Fruit fly (Drosophila melanogaster): Measurements from ENCODE around the gene GILT2.

Gene GILT2

DNA sequence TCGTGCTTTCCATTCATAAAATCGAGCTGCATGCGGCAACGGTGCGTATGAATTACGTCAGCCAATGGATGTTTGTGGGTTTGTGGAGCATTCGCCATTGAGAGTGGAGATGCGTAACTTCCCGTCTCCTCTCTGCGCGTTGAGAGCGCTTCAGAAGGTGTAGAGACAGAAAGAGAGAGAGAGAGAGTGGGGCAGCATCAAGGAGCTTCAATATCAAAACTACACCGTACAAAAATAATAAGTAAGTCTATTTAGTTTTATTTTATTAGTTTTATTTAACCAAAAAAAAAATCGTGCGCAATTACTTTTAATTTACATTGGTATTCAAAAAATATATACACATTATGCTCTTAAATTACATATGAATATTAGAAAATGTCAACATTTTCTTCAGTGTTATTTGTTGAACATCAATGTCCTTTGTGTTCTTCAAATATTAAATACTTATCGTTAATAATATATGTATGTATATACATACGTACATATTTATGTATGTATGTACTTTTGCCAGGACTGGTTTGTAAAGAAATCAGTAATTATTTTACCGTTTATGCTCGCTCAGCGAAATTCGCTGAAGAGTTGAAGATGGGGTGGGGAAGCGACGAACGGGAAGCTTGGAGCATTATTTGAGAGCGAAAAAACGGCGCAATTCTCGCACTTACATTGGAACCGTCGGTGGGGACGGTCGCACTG, 44.1 kb downstream of the GILT2 start, which contains the start of gene CG10365 (continued):
- TF ChIP-seq E2f1 (GFP tag; IDR thresholded peaks at IDR 0.05) (peak; percentile 86), CG18599 (GFP tag; optimal IDR thresholded peaks at IDR 0.05) (peak; percentile 95), Oaz (GFP tag; IDR thresholded peaks at IDR 0.05) (peak; percentile 67), Hsf (GFP tag; optimal IDR thresholded peaks at IDR 0.05) (peak; percentile 38), vvl (GFP tag; IDR thresholded peaks at IDR 0.05) (peak; percentile 93), CG9932 (GFP tag; IDR thresholded peaks at IDR 0.05) (peak; percentile 67), cad (GFP tag; optimal IDR thresholded peaks at IDR 0.05) (no peak), CG13894 (tag; optimal IDR thresholded peaks at IDR 0.05) (peak; percentile 86), eve (GFP tag; optimal IDR thresholded peaks at IDR 0.05) (peak in 1 of 2 experiments; percentile 78), CG14710 (tag; optimal IDR thresholded peaks at IDR 0.05) (peak; percentile 67), Bdp1 (GFP tag; optimal IDR thresholded peaks at IDR 0.05) (no peak), CG31224 (GFP tag; IDR thresholded peaks at IDR 0.05) (no peak), CG32772 (GFP tag; IDR thresholded peaks at IDR 0.05) (peak; percentile 85), scrt (GFP tag; optimal IDR thresholded peaks at IDR 0.05) (peak; percentile 81), sug (tag; optimal IDR thresholded peaks at IDR 0.05) (peak; percentile 36), CG10462 (GFP tag; optimal IDR thresholded peaks at IDR 0.05) (peak; percentile 55), sens (GFP tag) (peak; percentile 57), CG31441 (GFP tag; IDR thresholded peaks at IDR 0.05) (peak; percentile 93), Side (GFP tag; optimal IDR thresholded peaks at IDR 0.05) (no peak), zen2 (GFP tag; IDR thresholded peaks at IDR 0.05; ENCODE audit: partially characterized antibody) (no peak), CG15073 (GFP tag; optimal IDR thresholded peaks at IDR 0.05) (no peak), repo (GFP tag; optimal IDR thresholded peaks at IDR 0.05) (no peak), toy (GFP tag; IDR thresholded peaks at IDR 0.05) (no peak), bsh (GFP tag; optimal IDR thresholded peaks at IDR 0.05) (peak; percentile 16 to 77), gem (tag; optimal IDR thresholded peaks at IDR 0.05) (peak; percentile 96), tup (GFP tag; optimal IDR thresholded peaks at IDR 0.05) (no peak), psq (GFP tag; optimal IDR thresholded peaks at IDR 0.05) (peak; percentile 52), TFAM (GFP tag; optimal IDR thresholded peaks at IDR 0.05) (peak; percentile 21), ac (GFP tag; optimal IDR thresholded peaks at IDR 0.05) (no peak), CG9437 (GFP tag; optimal IDR thresholded peaks at IDR 0.05) (peak; percentile 87), sc (optimal IDR thresholded peaks at IDR 0.05) (no peak), sc (GFP tag; optimal IDR thresholded peaks at IDR 0.05) (peak; percentile 24), CG12942 (GFP tag; optimal IDR thresholded peaks at IDR 0.05) (peak; percentile 68), trem (tag; optimal IDR thresholded peaks at IDR 0.05) (peak; percentile 45), Drgx (GFP tag; IDR thresholded peaks at IDR 0.05) (peak; percentile 85), stwl (tag; optimal IDR thresholded peaks at IDR 0.05) (no peak), Taf1 (GFP tag; IDR thresholded peaks at IDR 0.05) (no peak), Dip3 (GFP tag; optimal IDR thresholded peaks at IDR 0.05) (no peak), CG6654 (GFP tag; optimal IDR thresholded peaks at IDR 0.05) (peak; percentile 5), GATAe (GFP tag; conservative IDR thresholded peaks at IDR 0.05) (peak; percentile 30; the same call in 1 of the 2 replicates), trh (GFP tag; optimal IDR thresholded peaks at IDR 0.05) (peak; percentile 34), abd-A (tag; optimal IDR thresholded peaks at IDR 0.05) (peak; percentile 68), z (GFP tag; IDR thresholded peaks at IDR 0.05) (0 out of 3 replicates have a peak, but pooled peaks have one; percentile 29), Hand (GFP tag; optimal IDR thresholded peaks at IDR 0.05) (peak; percentile 88), CG10565 (GFP tag; optimal IDR thresholded peaks at IDR 0.05) (no peak), sqz (GFP tag; optimal IDR thresholded peaks at IDR 0.05) (peak; percentile 52), Dll (GFP tag; IDR thresholded peaks at IDR 0.05; ENCODE audit: partially characterized antibody) (no peak), crp (GFP tag; optimal IDR thresholded peaks at IDR 0.05) (peak in 1 of 2 experiments; percentile 46), nmo (GFP tag; optimal IDR thresholded peaks at IDR 0.05) (peak; percentile 90), CG1529 (GFP tag; optimal IDR thresholded peaks at IDR 0.05) (peak; percentile 17)
